Worm (Caenorhabditis elegans) whole organism, L1 larva: ENCODE measurements around the gene lipl-3.

Experiments used
- C16A3.4 ChIP-seq: fragments of 150-350 bp; optimal IDR thresholded peaks from 2 replicates; lab custom pipeline; 2014; ENCODE audit warnings: missing biosample characterization, missing genetic modification characterization
- Y116A8C.19 ChIP-seq: sonication (generic microtip); optimal IDR thresholded peaks from 2 replicates; lab custom pipeline; 2016; ENCODE audit warnings: missing compliant biosample characterization, missing genetic modification characterization, borderline replicate concordance
- aly-2 ChIP-seq: fragments of 150-350 bp; optimal IDR thresholded peaks from 2 replicates; lab custom pipeline; 2014; ENCODE audit warnings: missing biosample characterization, missing genetic modification characterization
- blmp-1 ChIP-seq: fragments of 150-350 bp; optimal IDR thresholded peaks from 2 replicates; lab custom pipeline; 2014; ENCODE audit warnings: missing biosample characterization, missing genetic modification characterization
- ceh-63 ChIP-seq: fragments of 200-800 bp; sonication (Bioruptor generic); optimal IDR thresholded peaks from 2 replicates; lab custom pipeline; 2018; ENCODE audit warnings: mild to moderate bottlenecking, missing genetic modification characterization, missing compliant biosample characterization
- ceh-82 ChIP-seq, 3 experiments: fragments of 150-350 bp in 1 of 3; sonication (generic microtip) in 2 of 3; optimal IDR thresholded peaks; 2 replicates each; lab custom pipeline; 2014 to 2017; ENCODE audit warnings: missing biosample characterization in 3 of 3, missing genetic modification characterization in 3 of 3
- ceh-88 ChIP-seq: fragments of 200-800 bp; sonication (Bioruptor generic); IDR thresholded peaks from 2 replicates; pipeline ENCODE4 v1.3.6; 2022; ENCODE audit warnings: missing genetic modification characterization, missing compliant biosample characterization
- ces-1 ChIP-seq: fragments of 150-350 bp; optimal IDR thresholded peaks from 2 replicates; lab custom pipeline; 2014; ENCODE audit warnings: missing biosample characterization, missing genetic modification reagents, missing genetic modification characterization
- dpl-1 ChIP-seq, 3 experiments: fragments of 150-350 bp in 2 of 3; sonication (generic microtip) in 1 of 3; optimal IDR thresholded peaks; 2 replicates each; lab custom pipeline; 2014 to 2017; ENCODE audit warnings: missing biosample characterization in 3 of 3, missing genetic modification characterization in 3 of 3, missing genetic modification reagents in 3 of 3
- efl-1 ChIP-seq, 4 experiments: fragments of 150-350 bp; optimal IDR thresholded peaks in 3 of 4; peaks in 1 of 4; 1 replicate in 1 of 4; 2 replicates in 3 of 4; lab custom pipeline; 2014; ENCODE audit warnings: missing biosample characterization in 2 of 4, missing genetic modification characterization in 2 of 4, missing genetic modification reagents in 2 of 4
- elt-2 ChIP-seq: sonication (generic microtip); optimal IDR thresholded peaks from 2 replicates; lab custom pipeline; 2016; ENCODE audit warnings: missing genetic modification characterization, mild to moderate bottlenecking, inconsistent platforms, missing compliant biosample characterization, missing genetic modification reagents
- elt-3 ChIP-seq, 6 experiments: fragments of 150-350 bp in 1 of 6; sonication (generic microtip); optimal IDR thresholded peaks; 2 replicates each; lab custom pipeline; 2017 to 2018; ENCODE audit warnings: missing biosample characterization in 6 of 6, missing genetic modification characterization in 6 of 6, inconsistent platforms in 1 of 6
- fkh-4 ChIP-seq: sonication (generic microtip); optimal IDR thresholded peaks from 2 replicates; lab custom pipeline; 2016; ENCODE audit warnings: missing compliant biosample characterization, missing genetic modification characterization, borderline replicate concordance
- fkh-8 ChIP-seq: sonication (generic microtip); optimal IDR thresholded peaks from 2 replicates; lab custom pipeline; 2016; ENCODE audit warnings: mild to moderate bottlenecking, missing genetic modification characterization, missing compliant biosample characterization
- fos-1 ChIP-seq: fragments of 150-350 bp; optimal IDR thresholded peaks from 2 replicates; lab custom pipeline; 2014; ENCODE audit warnings: missing biosample characterization, missing genetic modification characterization
- grh-1 ChIP-seq: fragments of 200-800 bp; sonication (Bioruptor generic); IDR thresholded peaks from 2 replicates; pipeline ENCODE4 v1.3.6; 2022; ENCODE audit warnings: missing genetic modification reagents, missing genetic modification characterization, missing compliant biosample characterization
- hpl-2 ChIP-seq: fragments of 150-350 bp; optimal IDR thresholded peaks from 2 replicates; lab custom pipeline; 2014; ENCODE audit warnings: missing biosample characterization, missing genetic modification reagents, missing genetic modification characterization
- lin-13 ChIP-seq: fragments of 150-350 bp; optimal IDR thresholded peaks from 2 replicates; lab custom pipeline; 2014; ENCODE audit warnings: missing biosample characterization, missing genetic modification reagents, missing genetic modification characterization
- lin-14 ChIP-seq: fragments of 200-800 bp; sonication (Bioruptor generic); optimal IDR thresholded peaks from 2 replicates; lab custom pipeline; 2018; ENCODE audit warnings: mild to moderate bottlenecking, missing genetic modification characterization, moderate library complexity, missing compliant biosample characterization
- lin-15B ChIP-seq: fragments of 150-350 bp; sonication (generic microtip); optimal IDR thresholded peaks from 3 replicates; lab custom pipeline; 2014; ENCODE audit warnings: missing biosample characterization, missing genetic modification characterization
- lin-35 ChIP-seq, 2 experiments: fragments of 150-350 bp; optimal IDR thresholded peaks; 2 replicates each; lab custom pipeline; 2014; ENCODE audit warnings: missing biosample characterization in 2 of 2, missing genetic modification characterization in 2 of 2, missing genetic modification reagents in 2 of 2
- lin-39 ChIP-seq: fragments of 150-350 bp; optimal IDR thresholded peaks from 2 replicates; lab custom pipeline; 2014; ENCODE audit warnings: missing biosample characterization, missing genetic modification reagents, missing genetic modification characterization
- lir-3 ChIP-seq: sonication (generic microtip); optimal IDR thresholded peaks from 2 replicates; lab custom pipeline; 2016; ENCODE audit warnings: mild to moderate bottlenecking, missing genetic modification characterization, moderate library complexity, missing compliant biosample characterization; ENCODE audit not compliant: poor library complexity
- lsy-2 ChIP-seq, 2 experiments: fragments of 150-350 bp; optimal IDR thresholded peaks; 2 replicates each; lab custom pipeline; 2014; ENCODE audit warnings: missing biosample characterization in 2 of 2, missing genetic modification characterization in 2 of 2
- mdl-1 ChIP-seq, 2 experiments: fragments of 150-350 bp; optimal IDR thresholded peaks; 2 replicates each; lab custom pipeline; 2014 to 2017; ENCODE audit warnings: missing biosample characterization in 2 of 2, missing genetic modification characterization in 2 of 2, inconsistent platforms in 1 of 2
- mef-2 ChIP-seq: fragments of 150-350 bp; optimal IDR thresholded peaks from 2 replicates; lab custom pipeline; 2014; ENCODE audit warnings: missing biosample characterization, missing genetic modification characterization
- mep-1 ChIP-seq: fragments of 150-350 bp; optimal IDR thresholded peaks from 2 replicates; lab custom pipeline; 2014; ENCODE audit warnings: missing biosample characterization, missing genetic modification characterization
- nhr-12 ChIP-seq: sonication (generic microtip); optimal IDR thresholded peaks from 2 replicates; lab custom pipeline; 2017; ENCODE audit warnings: missing biosample characterization, missing genetic modification characterization
- nhr-20 ChIP-seq: sonication (generic microtip); optimal IDR thresholded peaks from 2 replicates; lab custom pipeline; 2016; ENCODE audit warnings: mild to moderate bottlenecking, missing genetic modification characterization, missing compliant biosample characterization
- nhr-28 ChIP-seq: fragments of 150-350 bp; optimal IDR thresholded peaks from 2 replicates; lab custom pipeline; 2014; ENCODE audit warnings: missing biosample characterization, missing genetic modification characterization
- nhr-71 ChIP-seq: sonication (generic microtip); optimal IDR thresholded peaks from 2 replicates; lab custom pipeline; 2016; ENCODE audit warnings: mild to moderate bottlenecking, missing genetic modification characterization, moderate library complexity, missing compliant biosample characterization
- nhr-76 ChIP-seq: sonication (generic microtip); optimal IDR thresholded peaks from 2 replicates; lab custom pipeline; 2017; ENCODE audit warnings: missing biosample characterization, missing genetic modification characterization
- nhr-77 ChIP-seq: fragments of 150-350 bp; optimal IDR thresholded peaks from 2 replicates; lab custom pipeline; 2014; ENCODE audit warnings: missing biosample characterization, missing genetic modification characterization
- nhr-85 ChIP-seq: sonication (generic microtip); peaks from one replicate; lab custom pipeline; 2016; ENCODE audit warnings: missing genetic modification characterization, inconsistent platforms, missing compliant biosample characterization
- nhr-90 ChIP-seq: sonication (generic microtip); optimal IDR thresholded peaks from 2 replicates; lab custom pipeline; 2016; ENCODE audit warnings: mild to moderate bottlenecking, missing genetic modification characterization, missing compliant biosample characterization; ENCODE audit not compliant: poor library complexity
- snu-23 ChIP-seq: sonication (generic microtip); optimal IDR thresholded peaks from 2 replicates; lab custom pipeline; 2016; ENCODE audit warnings: missing genetic modification characterization, missing compliant biosample characterization
- sox-4 ChIP-seq: sonication (generic microtip); optimal IDR thresholded peaks from 2 replicates; lab custom pipeline; 2016; ENCODE audit warnings: missing genetic modification characterization, missing compliant biosample characterization
- sup-37 ChIP-seq: fragments of 200-800 bp; sonication (Bioruptor generic); optimal IDR thresholded peaks from 2 replicates; lab custom pipeline; 2018; ENCODE audit warnings: mild to moderate bottlenecking, missing genetic modification characterization, missing compliant biosample characterization
- tlp-1 ChIP-seq: fragments of 150-350 bp; optimal IDR thresholded peaks from 2 replicates; lab custom pipeline; 2014; ENCODE audit warnings: missing biosample characterization, missing genetic modification characterization
- unc-130 ChIP-seq: fragments of 150-350 bp; optimal IDR thresholded peaks from 2 replicates; lab custom pipeline; 2017; ENCODE audit warnings: missing biosample characterization, missing genetic modification characterization, inconsistent platforms
- unc-62 ChIP-seq: fragments of 150-350 bp; optimal IDR thresholded peaks from 2 replicates; lab custom pipeline; 2014; ENCODE audit warnings: missing biosample characterization, missing genetic modification reagents, missing genetic modification characterization
- ztf-4 ChIP-seq: fragments of 150-350 bp; optimal IDR thresholded peaks from 2 replicates; lab custom pipeline; 2014; ENCODE audit warnings: missing biosample characterization, missing genetic modification characterization

The lipl-3 gene

ce11 chrV:536571-536970 is 12.6 kb upstream of the lipl-3 start, which contains the start of gene C14C6.5:
TSS of gene C14C6.5 (plus strand) at chrV:536628.
- TF ChIP-seq ztf-4 (tag; lab: Kevin White, UChicago) (no peak), aly-2 (tag; lab: Kevin White, UChicago) (no peak), fkh-4 (no peak), nhr-76 (no peak)

ce11 chrV:534176-534575 is 10.2 kb upstream of the lipl-3 start, which contains the start of gene nhr-132:
TSS of gene nhr-132 (plus strand) at chrV:534446.
- TF ChIP-seq nhr-71 (tag; lab: Kevin White, UChicago), result no peak
- peak; percentile 13 for TF ChIP-seq nhr-90 (tag; lab: Kevin White, UChicago)
- TF ChIP-seq fos-1 (tag; lab: Kevin White, UChicago), result no peak
- no peak for TF ChIP-seq lin-39 (tag; lab: Kevin White, UChicago)
- TF ChIP-seq lin-35 (GFP tag; optimal IDR thresholded peaks at IDR 0.05; lab: Kevin White, UChicago), result peak in 1 of 2 experiments; percentile 44
- TF ChIP-seq lsy-2 (tag; optimal IDR thresholded peaks at IDR 0.05; lab: Kevin White, UChicago), result peak in 1 of 2 experiments; percentile 0
- no peak for TF ChIP-seq nhr-28 (tag; lab: Kevin White, UChicago)
- TF ChIP-seq nhr-85 (tag; lab: Kevin White, UChicago), result peak; percentile 77
- peak; percentile 56 for TF ChIP-seq nhr-20 (tag; lab: Kevin White, UChicago)
- no peak for TF ChIP-seq unc-130
- peak; percentile 43 for TF ChIP-seq blmp-1
- peak in 1 of 2 experiments; percentile 1 for TF ChIP-seq efl-1 (optimal IDR thresholded peaks at IDR 0.05; lab: Kevin White, UChicago)
- no peak for TF ChIP-seq efl-1 (GFP tag; optimal IDR thresholded peaks at IDR 0.05 in 1 of 2; lab: Kevin White, UChicago)
- no peak for TF ChIP-seq unc-62 (GFP tag; lab: Kevin White, UChicago)
- peak; percentile 28 for TF ChIP-seq nhr-77 (tag; lab: Kevin White, UChicago)
- no peak for TF ChIP-seq ceh-82 (tag; optimal IDR thresholded peaks at IDR 0.05; lab: Kevin White, UChicago)
- TF ChIP-seq lin-15B (tag; lab: Kevin White, UChicago), result no peak
- peak in 1 of 3 experiments; percentile 16 for TF ChIP-seq dpl-1 (GFP tag; optimal IDR thresholded peaks at IDR 0.05; lab: Kevin White, UChicago)
- TF ChIP-seq mep-1 (tag; lab: Kevin White, UChicago), result peak; percentile 54
- no peak for TF ChIP-seq ceh-63
- no peak for TF ChIP-seq lir-3 (tag; lab: Kevin White, UChicago)
- TF ChIP-seq snu-23, result peak; percentile 57
- peak; percentile 92 for TF ChIP-seq lin-14 (GFP tag; lab: Kevin White, UChicago)
- peak in 2 of 6 experiments; percentile 25 to 44 for TF ChIP-seq elt-3 (tag; optimal IDR thresholded peaks at IDR 0.05; lab: Kevin White, UChicago)
- no peak for TF ChIP-seq ces-1 (GFP tag; lab: Kevin White, UChicago)
- TF ChIP-seq hpl-2, result no peak
- TF ChIP-seq elt-2 (tag; lab: Kevin White, UChicago), result peak; percentile 35
- no peak for TF ChIP-seq lin-13 (GFP tag; lab: Kevin White, UChicago)
- no peak for TF ChIP-seq fkh-8 (tag; lab: Kevin White, UChicago)
- TF ChIP-seq tlp-1 (tag; lab: Kevin White, UChicago), result no peak
- TF ChIP-seq fkh-4, result no peak
- TF ChIP-seq mef-2 (tag; lab: Kevin White, UChicago), result no peak
- TF ChIP-seq sup-37, result no peak
- TF ChIP-seq nhr-12 (tag; lab: Kevin White, UChicago), result no peak
- TF ChIP-seq C16A3.4, result no peak
- TF ChIP-seq ceh-88 (GFP tag; lab: Robert Waterston, UW), result no peak
- TF ChIP-seq ztf-4 (tag; lab: Kevin White, UChicago), result no peak
- TF ChIP-seq sox-4 (tag; lab: Kevin White, UChicago), result no peak
- TF ChIP-seq grh-1 (GFP tag; lab: Robert Waterston, UW), result no peak
- TF ChIP-seq Y116A8C.19 (tag; lab: Kevin White, UChicago), result no peak
- TF ChIP-seq mdl-1 (tag; optimal IDR thresholded peaks at IDR 0.05; lab: Kevin White, UChicago), result peak in 1 of 2 experiments; percentile 19
- TF ChIP-seq, all 84 proteins: peak for 15
